Worm (Caenorhabditis elegans) whole organism, L4 larva: ENCODE measurements around the gene nhx-4.

Experiments used
- F37D6.2 ChIP-seq: sonication (generic microtip); optimal IDR thresholded peaks from 2 replicates; lab custom pipeline; 2016; ENCODE audit warnings: mild to moderate bottlenecking, missing genetic modification characterization, missing compliant biosample characterization
- T20F7.1 ChIP-seq: fragments of 200-800 bp; sonication (Bioruptor generic); optimal IDR thresholded peaks from 2 replicates; lab custom pipeline; 2018; ENCODE audit warnings: mild to moderate bottlenecking, missing genetic modification characterization, missing compliant biosample characterization
- Y105C5A.15 ChIP-seq: fragments of 200-800 bp; sonication (Bioruptor generic); IDR thresholded peaks from 2 replicates; pipeline ENCODE4 v1.3.6; 2022; ENCODE audit warnings: missing genetic modification characterization, missing compliant biosample characterization
- Y5F2A.4 ChIP-seq: fragments of 200-800 bp; sonication (Bioruptor generic); optimal IDR thresholded peaks from 2 replicates; lab custom pipeline; 2018; ENCODE audit warnings: mild to moderate bottlenecking, missing genetic modification characterization, missing compliant biosample characterization
- Y75B8A.6 ChIP-seq: fragments of 200-800 bp; sonication (Bioruptor generic); IDR thresholded peaks from 2 replicates; pipeline ENCODE4 v1.3.6; 2022; ENCODE audit warnings: missing genetic modification reagents, missing genetic modification characterization, missing compliant biosample characterization
- aly-2 ChIP-seq: sonication (generic microtip); optimal IDR thresholded peaks from 2 replicates; lab custom pipeline; 2018; ENCODE audit warnings: missing biosample characterization, missing genetic modification characterization
- arid-1 ChIP-seq: fragments of 200-800 bp; sonication (Bioruptor generic); conservative IDR thresholded peaks from 2 replicates; pipeline ENCODE4 v1.3.6; 2022; ENCODE audit warnings: missing genetic modification reagents, missing genetic modification characterization, missing compliant biosample characterization
- attf-4 ChIP-seq: sonication (generic microtip); optimal IDR thresholded peaks from 3 replicates; lab custom pipeline; 2017; ENCODE audit warnings: missing biosample characterization, missing genetic modification characterization
- ceh-32 ChIP-seq: sonication (generic microtip); optimal IDR thresholded peaks from 2 replicates; lab custom pipeline; 2016; ENCODE audit warnings: mild to moderate bottlenecking, missing genetic modification characterization, missing compliant biosample characterization; ENCODE audit not compliant: poor library complexity
- ceh-44 ChIP-seq: fragments of 200-800 bp; sonication (Bioruptor generic); IDR thresholded peaks from 2 replicates; pipeline ENCODE4 v1.3.6; 2022; ENCODE audit warnings: missing genetic modification reagents, missing genetic modification characterization, missing compliant biosample characterization
- ceh-62 ChIP-seq: sonication (generic microtip); optimal IDR thresholded peaks from 2 replicates; lab custom pipeline; 2017; ENCODE audit warnings: missing biosample characterization, missing genetic modification characterization
- ceh-82 ChIP-seq: sonication (generic microtip); optimal IDR thresholded peaks from 2 replicates; lab custom pipeline; 2017; ENCODE audit warnings: missing biosample characterization, missing genetic modification characterization
- cey-2 ChIP-seq: sonication (generic microtip); optimal IDR thresholded peaks from 3 replicates; lab custom pipeline; 2017; ENCODE audit warnings: missing genetic modification characterization, mild to moderate bottlenecking, missing compliant biosample characterization, antibody characterized with exemption, borderline replicate concordance; ENCODE audit not compliant: insufficient read depth
- daf-12 ChIP-seq: fragments of 150-350 bp; optimal IDR thresholded peaks from 2 replicates; lab custom pipeline; 2014; ENCODE audit warnings: missing biosample characterization, missing genetic modification reagents, missing genetic modification characterization
- daf-16 ChIP-seq, 3 experiments: sonication (generic microtip); optimal IDR thresholded peaks; 2 replicates each; lab custom pipeline; 2016 to 2017; ENCODE audit warnings: missing genetic modification characterization in 3 of 3, missing genetic modification reagents in 3 of 3, mild to moderate bottlenecking in 2 of 3, missing compliant biosample characterization in 2 of 3, missing biosample characterization in 1 of 3, moderate library complexity in 1 of 3
- daf-19 ChIP-seq: fragments of 200-800 bp; sonication (Bioruptor generic); conservative IDR thresholded peaks from 2 replicates; pipeline ENCODE4 v1.3.6; 2022; ENCODE audit warnings: missing genetic modification characterization, missing compliant biosample characterization
- dmd-6 ChIP-seq: fragments of 200-800 bp; sonication (Bioruptor generic); IDR thresholded peaks from 2 replicates; pipeline ENCODE4 v1.3.6; 2022; ENCODE audit warnings: missing genetic modification reagents, missing genetic modification characterization, missing compliant biosample characterization
- dve-1 ChIP-seq: sonication (generic microtip); optimal IDR thresholded peaks from 2 replicates; lab custom pipeline; 2017; ENCODE audit warnings: antibody characterized with exemption, mild to moderate bottlenecking, missing genetic modification characterization, missing compliant biosample characterization; ENCODE audit not compliant: insufficient read depth
- egl-27 ChIP-seq: sonication (generic microtip); optimal IDR thresholded peaks from 3 replicates; lab custom pipeline; 2017; ENCODE audit warnings: missing biosample characterization, missing genetic modification reagents, missing genetic modification characterization
- hif-1 ChIP-seq, 2 experiments: sonication (generic microtip); optimal IDR thresholded peaks; 2 replicates each; lab custom pipeline; 2016 to 2017; ENCODE audit warnings: missing compliant biosample characterization in 2 of 2, missing genetic modification characterization in 2 of 2, missing genetic modification reagents in 2 of 2, missing genotype in 2 of 2, mild to moderate bottlenecking in 1 of 2
- hlh-11 ChIP-seq: fragments of 200-800 bp; sonication (Bioruptor generic); optimal IDR thresholded peaks from 2 replicates; lab custom pipeline; 2018; ENCODE audit warnings: mild to moderate bottlenecking, missing genetic modification characterization, missing compliant biosample characterization
- hlh-30 ChIP-seq: sonication (generic microtip); optimal IDR thresholded peaks from 2 replicates; lab custom pipeline; 2017; ENCODE audit warnings: antibody characterized with exemption, mild to moderate bottlenecking, missing genetic modification characterization, missing compliant biosample characterization; ENCODE audit not compliant: insufficient read depth
- hmg-1.1 ChIP-seq: fragments of 200-800 bp; sonication (Bioruptor generic); IDR thresholded peaks from 2 replicates; pipeline ENCODE4 v1.3.6; 2022; ENCODE audit warnings: missing genetic modification reagents, missing genetic modification characterization, missing compliant biosample characterization
- jun-1 ChIP-seq: fragments of 150-350 bp; optimal IDR thresholded peaks from 2 replicates; lab custom pipeline; 2014; ENCODE audit warnings: missing biosample characterization, missing genetic modification reagents, missing genetic modification characterization
- lin-1 ChIP-seq: fragments of 200-800 bp; sonication (Bioruptor generic); IDR thresholded peaks from 2 replicates; pipeline ENCODE4 v1.3.6; 2022; ENCODE audit warnings: missing genetic modification reagents, missing genetic modification characterization, missing compliant biosample characterization
- lin-13 ChIP-seq: fragments of 150-350 bp; optimal IDR thresholded peaks from 2 replicates; lab custom pipeline; 2014; ENCODE audit warnings: missing biosample characterization, missing genetic modification reagents, missing genetic modification characterization
- lin-15B ChIP-seq: fragments of 150-350 bp; sonication (generic microtip); optimal IDR thresholded peaks from 3 replicates; lab custom pipeline; 2014; ENCODE audit warnings: missing biosample characterization, missing genetic modification characterization
- lin-39 ChIP-seq: fragments of 150-350 bp; optimal IDR thresholded peaks from 2 replicates; lab custom pipeline; 2014; ENCODE audit warnings: missing biosample characterization, missing genetic modification reagents, missing genetic modification characterization
- lir-3 ChIP-seq: sonication (generic microtip); optimal IDR thresholded peaks from 2 replicates; lab custom pipeline; 2016; ENCODE audit warnings: mild to moderate bottlenecking, missing genetic modification characterization, missing compliant biosample characterization
- madf-5 ChIP-seq, 2 experiments: fragments of 200-800 bp; sonication (Bioruptor generic); IDR thresholded peaks; 2 replicates each; pipeline ENCODE4 v1.3.6; 2022; ENCODE audit warnings: missing compliant biosample characterization in 2 of 2, missing genetic modification characterization in 2 of 2
- madf-9 ChIP-seq: fragments of 200-800 bp; sonication (Bioruptor generic); conservative IDR thresholded peaks from 2 replicates; pipeline ENCODE4 v1.3.6; 2022; ENCODE audit warnings: missing genetic modification reagents, missing genetic modification characterization, missing compliant biosample characterization
- mep-1 ChIP-seq: fragments of 150-350 bp; sonication (generic microtip); optimal IDR thresholded peaks from 3 replicates; lab custom pipeline; 2014; ENCODE audit warnings: missing biosample characterization, missing genetic modification characterization
- mxl-2 ChIP-seq: fragments of 200-800 bp; sonication (Bioruptor generic); conservative IDR thresholded peaks from 2 replicates; pipeline ENCODE4 v1.3.6; 2022; ENCODE audit warnings: missing genetic modification reagents, missing genetic modification characterization, missing compliant biosample characterization
- nhr-10 ChIP-seq: fragments of 150-350 bp; optimal IDR thresholded peaks from 2 replicates; lab custom pipeline; 2014; ENCODE audit warnings: missing biosample characterization, missing genetic modification characterization
- nhr-42 ChIP-seq: fragments of 200-800 bp; sonication (Bioruptor generic); IDR thresholded peaks from 2 replicates; pipeline ENCODE4 v1.3.6; 2022; ENCODE audit warnings: missing genetic modification characterization, missing compliant biosample characterization
- nhr-48 ChIP-seq: sonication (generic microtip); optimal IDR thresholded peaks from 2 replicates; lab custom pipeline; 2016; ENCODE audit warnings: mild to moderate bottlenecking, missing genetic modification characterization, missing compliant biosample characterization
- nhr-6 ChIP-seq: fragments of 150-350 bp; optimal IDR thresholded peaks from 2 replicates; lab custom pipeline; 2014; ENCODE audit warnings: missing biosample characterization, missing genetic modification characterization
- nhr-76 ChIP-seq: fragments of 150-350 bp; optimal IDR thresholded peaks from 2 replicates; lab custom pipeline; 2014; ENCODE audit warnings: missing biosample characterization, missing genetic modification characterization
- nhr-77 ChIP-seq: fragments of 150-350 bp; optimal IDR thresholded peaks from 2 replicates; lab custom pipeline; 2014; ENCODE audit warnings: missing biosample characterization, missing genetic modification characterization
- rbr-2 ChIP-seq: sonication (generic microtip); optimal IDR thresholded peaks from 2 replicates; lab custom pipeline; 2016; ENCODE audit warnings: missing genotype, missing genetic modification characterization, missing compliant biosample characterization
- saeg-2 ChIP-seq: fragments of 200-800 bp; sonication (Bioruptor generic); IDR thresholded peaks from 2 replicates; pipeline ENCODE4 v1.3.6; 2022; ENCODE audit warnings: missing genetic modification reagents, missing genetic modification characterization, missing compliant biosample characterization
- sdz-12 ChIP-seq: fragments of 200-800 bp; sonication (Bioruptor generic); optimal IDR thresholded peaks from 2 replicates; lab custom pipeline; 2018; ENCODE audit warnings: mild to moderate bottlenecking, missing genetic modification characterization, missing compliant biosample characterization
- set-16 ChIP-seq: fragments of 200-800 bp; sonication (Bioruptor generic); IDR thresholded peaks from 2 replicates; pipeline ENCODE4 v1.3.6; 2022; ENCODE audit warnings: missing genetic modification reagents, missing genetic modification characterization, missing compliant biosample characterization
- skn-1 ChIP-seq: fragments of 150-350 bp; optimal IDR thresholded peaks from 2 replicates; lab custom pipeline; 2014; ENCODE audit warnings: missing biosample characterization, missing genetic modification characterization
- tra-1 ChIP-seq: fragments of 200-800 bp; sonication (Bioruptor generic); IDR thresholded peaks from 2 replicates; pipeline ENCODE4 v1.3.6; 2022; ENCODE audit warnings: missing genetic modification reagents, missing genetic modification characterization, missing compliant biosample characterization
- unc-62 ChIP-seq, 3 experiments: fragments of 150-350 bp in 1 of 3; sonication (generic microtip); optimal IDR thresholded peaks in 2 of 3; peaks in 1 of 3; 1 replicate in 1 of 3; 2 replicates in 2 of 3; lab custom pipeline; 2014 to 2017; ENCODE audit warnings: missing biosample characterization in 3 of 3, missing genetic modification characterization in 3 of 3, missing genetic modification reagents in 3 of 3, missing genotype in 1 of 3
- zag-1 ChIP-seq: fragments of 150-350 bp; optimal IDR thresholded peaks from 2 replicates; lab custom pipeline; 2014; ENCODE audit warnings: missing biosample characterization, missing genetic modification characterization
- zfp-3 ChIP-seq: fragments of 200-800 bp; sonication (Bioruptor generic); conservative IDR thresholded peaks from 2 replicates; pipeline ENCODE4 v1.3.6; 2022; ENCODE audit warnings: missing genetic modification reagents, missing genetic modification characterization, missing compliant biosample characterization
- zip-11 ChIP-seq: fragments of 200-800 bp; sonication (Bioruptor generic); IDR thresholded peaks from 2 replicates; pipeline ENCODE4 v1.3.6; 2022; ENCODE audit warnings: missing genetic modification characterization, missing compliant biosample characterization
- zip-2 ChIP-seq: fragments of 150-350 bp; optimal IDR thresholded peaks from 2 replicates; lab custom pipeline; 2014; ENCODE audit warnings: missing biosample characterization, missing genetic modification characterization

Gene nhx-4

ce11 chrX:6902958-6903357, 11.1 kb upstream of the nhx-4 start (continued):
- TF ChIP-seq dmd-6 (GFP tag; lab: Robert Waterston, UW) (peak; percentile 70), lin-15B (no peak), lir-3 (peak; percentile 60), arid-1 (GFP tag; lab: Robert Waterston, UW) (peak; percentile 59), jun-1 (tag; lab: Kevin White, UChicago) (no peak), madf-9 (GFP tag; lab: Robert Waterston, UW) (peak; percentile 80), ceh-32 (tag; lab: Kevin White, UChicago) (no peak), Y5F2A.4 (GFP tag; lab: Kevin White, UChicago) (peak; percentile 19), cey-2 (no peak), hmg-1.1 (peak; percentile 68), daf-19 (peak; percentile 90), rbr-2 (peak; percentile 55), ceh-44 (GFP tag; lab: Robert Waterston, UW) (0 out of 2 replicates have a peak, but pooled peaks have one; percentile 30), unc-62 (GFP tag; optimal IDR thresholded peaks at IDR 0.05 in 1 of 2; lab: Kevin White, UChicago) (no peak), unc-62 (tag; optimal IDR thresholded peaks at IDR 0.05; lab: Kevin White, UChicago) (no peak), daf-12 (tag; lab: Kevin White, UChicago) (no peak), hlh-30 (peak; percentile 73), set-16 (no peak), hlh-11 (tag; lab: Kevin White, UChicago) (peak; percentile 59), nhr-42 (GFP tag; lab: Robert Waterston, UW) (no peak), skn-1 (tag; lab: Kevin White, UChicago) (no peak), nhr-77 (tag; lab: Kevin White, UChicago) (no peak), egl-27 (tag; lab: Kevin White, UChicago) (no peak), ceh-82 (no peak), F37D6.2 (tag; lab: Kevin White, UChicago) (no peak), zip-2 (tag; lab: Kevin White, UChicago) (peak; percentile 27), madf-5 (GFP tag; IDR thresholded peaks at IDR 0.05; lab: Robert Waterston, UW) (peak; percentile 64 to 73; a peak in 3 of 4 replicates), nhr-6 (peak; percentile 43), nhr-76 (tag; lab: Kevin White, UChicago) (no peak), lin-13 (GFP tag; lab: Kevin White, UChicago) (no peak), saeg-2 (GFP tag; lab: Robert Waterston, UW) (no peak), T20F7.1 (GFP tag; lab: Kevin White, UChicago) (peak; percentile 43), nhr-10 (no peak), aly-2 (tag; lab: Kevin White, UChicago) (no peak), hif-1 (tag; optimal IDR thresholded peaks at IDR 0.05; lab: Kevin White, UChicago) (peak in 1 of 2 experiments; percentile 36), sdz-12 (GFP tag; lab: Kevin White, UChicago) (peak; percentile 25), lin-1 (GFP tag; lab: Robert Waterston, UW) (peak; percentile 66; the same call in 1 of the 2 replicates), mep-1 (tag; lab: Kevin White, UChicago) (peak; percentile 69), ceh-62 (tag; lab: Kevin White, UChicago) (no peak), Y105C5A.15 (0 out of 2 replicates have a peak, but pooled peaks have one; percentile 80), nhr-48 (tag; lab: Kevin White, UChicago) (peak; percentile 46), mxl-2 (GFP tag; lab: Robert Waterston, UW) (0 out of 2 replicates have a peak, but pooled peaks have one; percentile 33), lin-39 (tag; lab: Kevin White, UChicago) (no peak), Y75B8A.6 (GFP tag; lab: Robert Waterston, UW) (0 out of 2 replicates have a peak, but pooled peaks have one; percentile 62), tra-1 (peak; percentile 87), daf-16 (GFP tag; optimal IDR thresholded peaks at IDR 0.05; lab: Kevin White, UChicago) (peak; percentile 49 to 79), daf-16 (tag; optimal IDR thresholded peaks at IDR 0.05; lab: Kevin White, UChicago) (peak; percentile 63), attf-4 (no peak), dve-1 (tag; lab: Kevin White, UChicago) (peak; percentile 63), zag-1 (tag; lab: Kevin White, UChicago) (no peak), zip-11 (GFP tag; lab: Robert Waterston, UW) (no peak), zfp-3 (GFP tag; lab: Robert Waterston, UW) (no peak)
